Fruit fly (Drosophila melanogaster): Measurements from ENCODE around the gene wnd.

The wnd gene

dm6 chr3L:19642448-19643020 is 7.0 kb upstream of the wnd start, which contains the start of gene Rnf146 (continued):
- no peak for TF ChIP-seq CrebB (tag; optimal IDR thresholded peaks at IDR 0.05)
- no peak for TF ChIP-seq NFAT (GFP tag; IDR thresholded peaks at IDR 0.05)
- no peak for TF ChIP-seq Vsx1 (GFP tag; optimal IDR thresholded peaks at IDR 0.05)
- no peak for TF ChIP-seq CG18476 (GFP tag; optimal IDR thresholded peaks at IDR 0.05)
- TF ChIP-seq kni (GFP tag; optimal IDR thresholded peaks at IDR 0.05) = no peak
- TF ChIP-seq pzg (GFP tag; optimal IDR thresholded peaks at IDR 0.05) = peak; percentile 85
- no peak for TF ChIP-seq Elba2 (GFP tag; optimal IDR thresholded peaks at IDR 0.05)
- TF ChIP-seq bab2 (GFP tag; optimal IDR thresholded peaks at IDR 0.05) = no peak
- no peak for TF ChIP-seq gsb (GFP tag; IDR thresholded peaks at IDR 0.05)
- no peak for TF ChIP-seq org-1 (GFP tag; optimal IDR thresholded peaks at IDR 0.05)
- peak; percentile 46 for TF ChIP-seq CG12659 (GFP tag; optimal IDR thresholded peaks at IDR 0.05)
- no peak for TF ChIP-seq Trl (optimal IDR thresholded peaks at IDR 0.05)
- no peak for TF ChIP-seq Trl (GFP tag; optimal IDR thresholded peaks at IDR 0.05)
- no peak for TF ChIP-seq cad (GFP tag; optimal IDR thresholded peaks at IDR 0.05)
- TF ChIP-seq Hey (tag; optimal IDR thresholded peaks at IDR 0.05) = no peak
- TF ChIP-seq Med (GFP tag) = peak; percentile 72
- peak; percentile 40; the same call in 1 of the 3 replicates for TF ChIP-seq CG16813 (GFP tag; IDR thresholded peaks at IDR 0.05; ENCODE audit: partially characterized antibody)
- TF ChIP-seq CG14441 (GFP tag; IDR thresholded peaks at IDR 0.05) = no peak
- TF ChIP-seq aop (GFP tag; IDR thresholded peaks at IDR 0.05) = no peak
- TF ChIP-seq bbx (GFP tag; IDR thresholded peaks at IDR 0.05; ENCODE audit: partially characterized antibody) = no peak
- TF ChIP-seq MESR4 (GFP tag; optimal IDR thresholded peaks at IDR 0.05) = peak; percentile 75
- peak; percentile 64 for TF ChIP-seq Myb (GFP tag; optimal IDR thresholded peaks at IDR 0.05)
- TF ChIP-seq ttk (GFP tag; IDR thresholded peaks at IDR 0.05) = no peak
- no peak for TF ChIP-seq D19B (GFP tag; optimal IDR thresholded peaks at IDR 0.05)
- TF ChIP-seq CG2712 (tag; optimal IDR thresholded peaks at IDR 0.05) = peak; percentile 6
- no peak for TF ChIP-seq CG2202 (tag; optimal IDR thresholded peaks at IDR 0.05)
- TF ChIP-seq Gsc (GFP tag; IDR thresholded peaks at IDR 0.05) = no peak
- no peak for TF ChIP-seq ro (GFP tag; IDR thresholded peaks at IDR 0.05)
- peak; percentile 46 for TF ChIP-seq CG14710 (tag; optimal IDR thresholded peaks at IDR 0.05)
- TF ChIP-seq CG17361 (GFP tag; IDR thresholded peaks at IDR 0.05) = peak; percentile 24; the same call in 1 of the 3 replicates
- no peak for TF ChIP-seq nau (GFP tag; optimal IDR thresholded peaks at IDR 0.05)
- TF ChIP-seq HmgZ (tag; optimal IDR thresholded peaks at IDR 0.05) = peak; percentile 8
- 0 out of 3 replicates have a peak, but pooled peaks have one; percentile 15 for TF ChIP-seq Dbx (GFP tag; IDR thresholded peaks at IDR 0.05)
- no peak for TF ChIP-seq CG12391 (tag; optimal IDR thresholded peaks at IDR 0.05)
- no peak for TF ChIP-seq ERR (GFP tag; optimal IDR thresholded peaks at IDR 0.05)
- no peak for TF ChIP-seq CG18011 (GFP tag; optimal IDR thresholded peaks at IDR 0.05)
- TF ChIP-seq CG10654 (GFP tag; optimal IDR thresholded peaks at IDR 0.05) = no peak
- peak; percentile 11 for TF ChIP-seq Sry-δ (GFP tag; optimal IDR thresholded peaks at IDR 0.05)
- peak; percentile 10 for TF ChIP-seq phol (tag; optimal IDR thresholded peaks at IDR 0.05)
- TF ChIP-seq pnt (GFP tag; optimal IDR thresholded peaks at IDR 0.05) = no peak
- no peak for TF ChIP-seq schlank (tag; optimal IDR thresholded peaks at IDR 0.05)
- TF ChIP-seq Gug (GFP tag; IDR thresholded peaks at IDR 0.05) = no peak
- TF ChIP-seq CG10462 (GFP tag; optimal IDR thresholded peaks at IDR 0.05) = no peak
- TF ChIP-seq CG13894 (tag; optimal IDR thresholded peaks at IDR 0.05) = no peak
- TF ChIP-seq HLHmδ (GFP tag; optimal IDR thresholded peaks at IDR 0.05) = no peak
- TF ChIP-seq CG32532 (GFP tag; IDR thresholded peaks at IDR 0.05) = no peak
- TF ChIP-seq CG17359 (tag; optimal IDR thresholded peaks at IDR 0.05) = no peak
- TF ChIP-seq CG1529 (GFP tag; optimal IDR thresholded peaks at IDR 0.05) = no peak
- no peak for TF ChIP-seq psq (GFP tag; optimal IDR thresholded peaks at IDR 0.05)
- TF ChIP-seq CG30403 (GFP tag; optimal IDR thresholded peaks at IDR 0.05) = peak; percentile 8
- peak; percentile 25; the same call in 1 of the 3 replicates for TF ChIP-seq ci (GFP tag; IDR thresholded peaks at IDR 0.05)

Data from whole organism, embryonic.